Fruit fly (Drosophila melanogaster) whole organism, embryonic: ENCODE measurements around the gene CG31809.
A peak's percentile ranks its signal among the peaks of the same experiment; 100 is the strongest.

Experiments used
- B-H2 ChIP-seq: fragments of 200-800 bp; sonication (Bioruptor generic); optimal IDR thresholded peaks from 2 replicates; lab custom pipeline; 2018; ENCODE audit warnings: missing biosample characterization, mild to moderate bottlenecking, missing genetic modification characterization
- Blimp-1 ChIP-seq: fragments of 200-800 bp; sonication (Bioruptor generic); optimal IDR thresholded peaks from 3 replicates; lab custom pipeline; 2018; ENCODE audit warnings: missing biosample characterization, missing genetic modification characterization, mild to moderate bottlenecking, moderate library complexity, missing genetic modification reagents
- BtbVII ChIP-seq: fragments of 200-800 bp; sonication (Bioruptor generic); optimal IDR thresholded peaks from 3 replicates; lab custom pipeline; 2017; ENCODE audit warnings: missing biosample characterization, mild to moderate bottlenecking, missing genetic modification characterization
- C15 ChIP-seq: fragments of 200-800 bp; sonication (Bioruptor generic); IDR thresholded peaks from 3 replicates; pipeline ENCODE4 v1.3.6; 2022; ENCODE audit warnings: missing biosample characterization, missing genetic modification characterization
- CG10321 ChIP-seq: fragments of 200-800 bp; sonication (Bioruptor generic); IDR thresholded peaks from 2 replicates; pipeline ENCODE4 v1.3.6; 2022; ENCODE audit warnings: missing biosample characterization, missing genetic modification characterization
- CG10431 ChIP-seq: fragments of 200-800 bp; sonication (Bioruptor generic); optimal IDR thresholded peaks from 3 replicates; lab custom pipeline; 2018; ENCODE audit warnings: missing biosample characterization, mild to moderate bottlenecking, missing genetic modification characterization
- CG1647 ChIP-seq: fragments of 200-800 bp; sonication (Bioruptor generic); optimal IDR thresholded peaks from 3 replicates; lab custom pipeline; 2016; ENCODE audit warnings: missing biosample characterization, missing genetic modification characterization
- CG17568 ChIP-seq: fragments of 200-800 bp; sonication (Bioruptor generic); optimal IDR thresholded peaks from 2 replicates; lab custom pipeline; 2018; ENCODE audit warnings: missing biosample characterization, mild to moderate bottlenecking, missing genetic modification characterization, moderate library complexity
- CG30403 ChIP-seq: fragments of 200-800 bp; sonication (Bioruptor generic); optimal IDR thresholded peaks from 3 replicates; lab custom pipeline; 2016; ENCODE audit warnings: missing biosample characterization, missing genetic modification characterization
- CG3065 ChIP-seq: fragments of 200-800 bp; sonication (Bioruptor generic); optimal IDR thresholded peaks from 2 replicates; lab custom pipeline; 2016; ENCODE audit warnings: missing biosample characterization, missing genetic modification characterization
- CG32532 ChIP-seq: fragments of 200-800 bp; sonication (Bioruptor generic); IDR thresholded peaks from 2 replicates; pipeline ENCODE4 v1.3.6; 2022; ENCODE audit warnings: missing biosample characterization, missing genetic modification characterization
- CG3281 ChIP-seq: fragments of 200-800 bp; sonication (Bioruptor generic); optimal IDR thresholded peaks from 3 replicates; lab custom pipeline; 2017; ENCODE audit warnings: missing biosample characterization, mild to moderate bottlenecking, missing genetic modification characterization
- CG3838 ChIP-seq: fragments of 200-800 bp; sonication (Bioruptor generic); optimal IDR thresholded peaks from 3 replicates; lab custom pipeline; 2016; ENCODE audit warnings: missing biosample characterization, missing genetic modification characterization
- CG4282 ChIP-seq: fragments of 200-800 bp; sonication (Bioruptor generic); optimal IDR thresholded peaks from 2 replicates; lab custom pipeline; 2016; ENCODE audit warnings: missing biosample characterization, missing genetic modification characterization
- CG6765 ChIP-seq: fragments of 200-800 bp; sonication (Bioruptor generic); optimal IDR thresholded peaks from 3 replicates; lab custom pipeline; 2017; ENCODE audit warnings: missing biosample characterization, mild to moderate bottlenecking, missing genetic modification characterization
- CG7987 ChIP-seq: fragments of 200-800 bp; sonication (Bioruptor generic); optimal IDR thresholded peaks from 2 replicates; lab custom pipeline; 2018; ENCODE audit warnings: missing biosample characterization, mild to moderate bottlenecking, missing genetic modification characterization, moderate library complexity
- CG9797 ChIP-seq: fragments of 200-800 bp; sonication (Bioruptor generic); optimal IDR thresholded peaks from 3 replicates; lab custom pipeline; 2018; ENCODE audit warnings: missing biosample characterization, mild to moderate bottlenecking, missing genetic modification characterization
- Dref ChIP-seq: fragments of 200-800 bp; sonication (Bioruptor generic); IDR thresholded peaks from 2 replicates; pipeline ENCODE4 v1.3.6; 2022; ENCODE audit warnings: missing biosample characterization, missing genetic modification characterization
- Drgx ChIP-seq: fragments of 200-800 bp; sonication (Bioruptor generic); IDR thresholded peaks from 2 replicates; pipeline ENCODE4 v1.3.6; 2022; ENCODE audit warnings: missing biosample characterization, missing genetic modification characterization
- GATAe ChIP-seq: fragments of 200-800 bp; sonication (Bioruptor generic); conservative IDR thresholded peaks from 2 replicates; pipeline ENCODE4 v1.3.6; 2022; ENCODE audit warnings: missing biosample characterization, missing genetic modification characterization
- H2.0 ChIP-seq: fragments of 200-800 bp; sonication (Bioruptor generic); IDR thresholded peaks from 2 replicates; pipeline ENCODE4 v1.3.6; 2022; ENCODE audit warnings: missing biosample characterization, missing genetic modification characterization
- Hr3 ChIP-seq: fragments of 200-800 bp; sonication (Bioruptor generic); optimal IDR thresholded peaks from 3 replicates; lab custom pipeline; 2016; ENCODE audit warnings: missing biosample characterization, missing genetic modification characterization
- Hr78 ChIP-seq, 2 experiments: fragments of 200-800 bp in 1 of 2; fragments of >200 bp in 1 of 2; sonication (Bioruptor generic) in 1 of 2; optimal IDR thresholded peaks; 2 replicates each; lab custom pipeline; 2017 to 2019; ENCODE audit warnings: missing biosample characterization in 2 of 2, missing genetic modification characterization in 2 of 2, mild to moderate bottlenecking in 1 of 2, moderate library complexity in 1 of 2
- Lim3 ChIP-seq: fragments of 200-800 bp; sonication (Bioruptor generic); IDR thresholded peaks from 2 replicates; pipeline ENCODE4 v1.3.6; 2022; ENCODE audit warnings: missing biosample characterization, missing genetic modification characterization
- Med ChIP-seq: fragments of 200-800 bp; sonication (Bioruptor generic); peaks from one replicate; lab custom pipeline; 2016; ENCODE audit warnings: missing biosample characterization, missing genetic modification characterization, mild to moderate bottlenecking, inconsistent platforms, moderate library complexity
- NC2α ChIP-seq: fragments of 200-800 bp; sonication (Bioruptor generic); optimal IDR thresholded peaks from 2 replicates; lab custom pipeline; 2016; ENCODE audit warnings: missing biosample characterization, missing genetic modification characterization
- NFAT ChIP-seq: fragments of 200-800 bp; sonication (Bioruptor generic); IDR thresholded peaks from 2 replicates; pipeline ENCODE4 v1.3.6; 2022; ENCODE audit warnings: missing biosample characterization, missing genetic modification characterization
- Nf-YA ChIP-seq: fragments of 200-800 bp; sonication (Bioruptor generic); IDR thresholded peaks from 2 replicates; pipeline ENCODE4 v1.3.6; 2022; ENCODE audit warnings: missing biosample characterization, missing genetic modification characterization
- Oaz ChIP-seq: fragments of 200-800 bp; sonication (Bioruptor generic); IDR thresholded peaks from 2 replicates; pipeline ENCODE4 v1.3.6; 2022; ENCODE audit warnings: missing biosample characterization, missing genetic modification characterization
- Optix ChIP-seq: fragments of 200-800 bp; sonication (Bioruptor generic); IDR thresholded peaks from 3 replicates; pipeline ENCODE4 v1.3.6; 2022; ENCODE audit warnings: missing biosample characterization, missing genetic modification characterization
- Ravus ChIP-seq: fragments of 200-800 bp; sonication (Bioruptor generic); IDR thresholded peaks from 2 replicates; pipeline ENCODE4 v1.3.6; 2022; ENCODE audit warnings: missing biosample characterization, missing genetic modification characterization
- Xrp1 ChIP-seq: fragments of 200-800 bp; sonication (Bioruptor generic); IDR thresholded peaks from 2 replicates; pipeline ENCODE4 v1.3.6; 2022; ENCODE audit warnings: missing biosample characterization, missing genetic modification characterization
- ase ChIP-seq: fragments of 200-800 bp; sonication (Bioruptor generic); IDR thresholded peaks from 3 replicates; pipeline ENCODE4 v1.3.6; 2022; ENCODE audit warnings: missing biosample characterization, missing genetic modification characterization
- bsh ChIP-seq, 2 experiments: fragments of 200-800 bp; sonication (Bioruptor generic); optimal IDR thresholded peaks; 2 replicates each; lab custom pipeline; 2017 to 2018; ENCODE audit warnings: mild to moderate bottlenecking in 2 of 2, missing biosample characterization in 2 of 2, missing genetic modification characterization in 2 of 2, moderate library complexity in 1 of 2
- chm ChIP-seq: fragments of 200-800 bp; sonication (Bioruptor generic); IDR thresholded peaks from 2 replicates; pipeline ENCODE4 v1.3.6; 2022; ENCODE audit warnings: missing biosample characterization, missing genetic modification characterization
- dimm ChIP-seq: fragments of 200-800 bp; sonication (Bioruptor generic); IDR thresholded peaks from 2 replicates; pipeline ENCODE4 v1.3.6; 2022; ENCODE audit warnings: missing biosample characterization, missing genetic modification characterization
- emc ChIP-seq: fragments of 200-800 bp; sonication (Bioruptor generic); optimal IDR thresholded peaks from 2 replicates; lab custom pipeline; 2016; ENCODE audit warnings: missing biosample characterization, missing genetic modification characterization
- eyg ChIP-seq: fragments of 200-800 bp; sonication (Bioruptor generic); optimal IDR thresholded peaks from 3 replicates; lab custom pipeline; 2016; ENCODE audit warnings: missing biosample characterization, missing genetic modification characterization
- fru ChIP-seq: fragments of >200 bp; optimal IDR thresholded peaks from 2 replicates; lab custom pipeline; 2017
- gcm ChIP-seq: fragments of 200-800 bp; sonication (Bioruptor generic); optimal IDR thresholded peaks from 2 replicates; lab custom pipeline; 2019; ENCODE audit warnings: missing biosample characterization, mild to moderate bottlenecking, missing genetic modification characterization, moderate library complexity
- gem ChIP-seq: fragments of 200-800 bp; sonication (Bioruptor generic); optimal IDR thresholded peaks from 2 replicates; lab custom pipeline; 2019; ENCODE audit warnings: missing biosample characterization, mild to moderate bottlenecking, missing genetic modification characterization, moderate library complexity
- kay ChIP-seq: fragments of 200-800 bp; sonication (Bioruptor generic); optimal IDR thresholded peaks from 2 replicates; lab custom pipeline; 2016; ENCODE audit warnings: missing biosample characterization, missing genetic modification characterization
- lov ChIP-seq, 2 experiments: fragments of 200-800 bp in 1 of 2; fragments of >200 bp in 1 of 2; sonication (Bioruptor generic) in 1 of 2; IDR thresholded peaks in 1 of 2; optimal IDR thresholded peaks in 1 of 2; 2 replicates in 1 of 2; 3 replicates in 1 of 2; pipeline versions ENCODE4 v1.3.6 to Lab custom; 2017 to 2022; ENCODE audit warnings: missing biosample characterization in 1 of 2, missing genetic modification characterization in 1 of 2
- mirr ChIP-seq: fragments of 200-800 bp; sonication (Bioruptor generic); optimal IDR thresholded peaks from 3 replicates; lab custom pipeline; 2018; ENCODE audit warnings: missing biosample characterization, mild to moderate bottlenecking, missing genetic modification characterization
- nerfin-1 ChIP-seq: fragments of 200-800 bp; sonication (Bioruptor generic); optimal IDR thresholded peaks from 3 replicates; lab custom pipeline; 2019; ENCODE audit warnings: missing biosample characterization, mild to moderate bottlenecking, missing genetic modification characterization, moderate library complexity
- repo ChIP-seq: fragments of 200-800 bp; sonication (Bioruptor generic); optimal IDR thresholded peaks from 2 replicates; lab custom pipeline; 2016; ENCODE audit warnings: missing biosample characterization, missing genetic modification characterization
- seq ChIP-seq: fragments of 200-800 bp; sonication (Bioruptor generic); IDR thresholded peaks from 2 replicates; pipeline ENCODE4 v1.3.6; 2022; ENCODE audit warnings: missing biosample characterization, missing genetic modification characterization
- tll ChIP-seq, 2 experiments: fragments of 200-800 bp in 1 of 2; fragments of >200 bp in 1 of 2; sonication (Bioruptor generic) in 1 of 2; optimal IDR thresholded peaks; 2 replicates each; lab custom pipeline; 2017 to 2019; ENCODE audit warnings: missing biosample characterization in 2 of 2, missing genetic modification characterization in 2 of 2, mild to moderate bottlenecking in 1 of 2, moderate library complexity in 1 of 2
- vnd ChIP-seq: fragments of 200-800 bp; sonication (Bioruptor generic); IDR thresholded peaks from 3 replicates; pipeline ENCODE4 v1.3.6; 2022; ENCODE audit warnings: missing biosample characterization, missing genetic modification characterization; ENCODE audit not compliant: partially characterized antibody

Gene CG31809

DNA sequence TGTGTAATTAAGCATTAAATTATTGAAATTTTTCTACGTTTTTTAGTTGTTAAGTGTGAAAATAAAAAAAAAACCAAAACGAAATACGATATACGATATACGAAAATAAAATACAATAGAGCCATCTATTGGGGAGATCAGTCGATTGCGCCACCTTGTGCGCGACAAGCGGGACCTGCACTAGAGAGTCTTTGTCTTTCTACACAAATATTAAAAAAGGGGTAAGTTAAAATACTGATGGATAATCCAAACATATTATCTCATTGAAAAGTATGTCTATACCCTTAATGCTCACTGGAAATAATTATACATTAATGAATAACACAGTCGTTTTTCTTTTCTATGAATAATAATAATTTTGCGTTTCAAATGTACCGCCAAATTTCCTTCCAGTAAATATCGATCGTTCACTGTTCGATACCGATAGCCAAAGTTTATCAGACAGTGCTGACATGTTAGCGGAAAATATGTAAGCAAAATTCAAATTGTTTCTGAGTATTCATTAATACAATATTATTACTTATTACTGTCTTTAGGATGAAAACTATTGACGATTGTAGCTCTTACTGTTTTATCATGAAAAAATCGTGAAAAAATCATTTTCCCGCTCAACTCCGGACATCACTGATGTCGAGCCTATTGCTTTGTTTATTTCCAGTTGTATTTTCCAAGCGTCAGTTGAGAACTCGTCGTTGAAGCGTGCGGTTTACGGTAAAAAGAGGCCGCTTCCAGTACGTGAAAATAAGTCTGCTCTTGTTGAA, 42.3 kb downstream of the CG31809 start, which contains the start of gene mdy (continued):
- peak in 1 of 2 experiments; percentile 51 for TF ChIP-seq bsh (GFP tag; optimal IDR thresholded peaks at IDR 0.05; lab: Kevin White, UChicago)
- TF ChIP-seq C15 (GFP tag; lab: Robert Waterston, UW): no peak
- peak; percentile 19 for TF ChIP-seq CG9797 (GFP tag; lab: Kevin White, UChicago)
- TF ChIP-seq vnd (GFP tag; lab: Robert Waterston, UW): 0 out of 3 replicates have a peak, but pooled peaks have one; percentile 33
- TF ChIP-seq emc: no peak
- TF ChIP-seq CG3281 (GFP tag; lab: Kevin White, UChicago): peak; percentile 33
- peak; percentile 79 for TF ChIP-seq CG32532
- TF ChIP-seq GATAe (GFP tag; lab: Robert Waterston, UW): no peak
- peak; percentile 30 for TF ChIP-seq CG6765 (GFP tag; lab: Kevin White, UChicago)
- peak; percentile 42 for TF ChIP-seq Hr3 (GFP tag; lab: Kevin White, UChicago)
- peak; percentile 79 for TF ChIP-seq gem (tag; lab: Kevin White, UChicago)
- no peak for TF ChIP-seq mirr
- TF ChIP-seq B-H2 (GFP tag; lab: Kevin White, UChicago): peak; percentile 24
- peak; percentile 44; the same call in 1 of the 2 replicates for TF ChIP-seq seq (GFP tag; lab: Robert Waterston, UW)
- TF ChIP-seq CG3065 (GFP tag; lab: Kevin White, UChicago): peak; percentile 4
- no peak; the same call in 1 of the 2 replicates for TF ChIP-seq chm
- no peak for TF ChIP-seq Blimp-1 (GFP tag; lab: Kevin White, UChicago)
- TF ChIP-seq BtbVII (GFP tag; lab: Kevin White, UChicago): no peak
- TF ChIP-seq Optix (GFP tag; lab: Robert Waterston, UW): peak; percentile 26; the same call in 1 of the 3 replicates
- TF ChIP-seq Ravus (GFP tag; lab: Robert Waterston, UW): no peak
- peak; percentile 9 for TF ChIP-seq CG4282 (GFP tag; lab: Kevin White, UChicago)
- no peak for TF ChIP-seq CG10431 (GFP tag; lab: Kevin White, UChicago)
- TF ChIP-seq CG1647 (GFP tag; lab: Kevin White, UChicago): peak; percentile 43
- peak; percentile 56 for TF ChIP-seq Xrp1 (GFP tag; lab: Robert Waterston, UW)
- TF ChIP-seq Hr78 (GFP tag; optimal IDR thresholded peaks at IDR 0.05; lab: Kevin White, UChicago): no peak
- TF ChIP-seq NC2α (GFP tag; lab: Kevin White, UChicago): peak; percentile 6
- TF ChIP-seq Nf-YA (GFP tag; lab: Robert Waterston, UW): peak; percentile 55; the same call in 1 of the 2 replicates
- TF ChIP-seq lov (optimal IDR thresholded peaks at IDR 0.05; lab: Kevin White, UChicago): no peak
- TF ChIP-seq lov (GFP tag; IDR thresholded peaks at IDR 0.05; lab: Robert Waterston, UW): 0 out of 3 replicates have a peak, but pooled peaks have one; percentile 56
- no peak for TF ChIP-seq tll (GFP tag; optimal IDR thresholded peaks at IDR 0.05; lab: Kevin White, UChicago)
- TF ChIP-seq Drgx: peak; percentile 57; the same call in 1 of the 2 replicates
- TF ChIP-seq H2.0 (GFP tag; lab: Robert Waterston, UW): peak; percentile 62
- TF ChIP-seq CG10321: no peak
- TF ChIP-seq CG17568 (GFP tag; lab: Kevin White, UChicago): no peak
- no peak for TF ChIP-seq CG7987 (GFP tag; lab: Kevin White, UChicago)
- TF ChIP-seq Dref (GFP tag; lab: Robert Waterston, UW): peak; percentile 73
- 0 out of 2 replicates have a peak, but pooled peaks have one; percentile 12 for TF ChIP-seq Oaz (GFP tag; lab: Robert Waterston, UW)
- TF ChIP-seq nerfin-1: no peak
- no peak for TF ChIP-seq CG3838 (GFP tag; lab: Kevin White, UChicago)
- no peak for TF ChIP-seq dimm (GFP tag; lab: Robert Waterston, UW)
- TF ChIP-seq repo: peak; percentile 22
- no peak for TF ChIP-seq Lim3 (GFP tag; lab: Robert Waterston, UW)
- peak; percentile 86 for TF ChIP-seq NFAT (GFP tag; lab: Robert Waterston, UW)
- TF ChIP-seq eyg: no peak
- TF ChIP-seq Med: peak; percentile 90
- peak; percentile 14 for TF ChIP-seq gcm (GFP tag; lab: Kevin White, UChicago)
- peak; percentile 79 for TF ChIP-seq CG30403 (GFP tag; lab: Kevin White, UChicago)
- TF ChIP-seq fru: no peak
- TF ChIP-seq kay (GFP tag; lab: Kevin White, UChicago): peak; percentile 58
- peak; percentile 44; the same call in 1 of the 3 replicates for TF ChIP-seq ase (GFP tag; lab: Robert Waterston, UW)
